Worm (Caenorhabditis elegans) whole organism, L4 larva: ENCODE data around the gene EEED8.3.

Experiments
- ZK546.5 ChIP-seq, 2 experiments: sonication (generic microtip); optimal IDR thresholded peaks; 2 replicates each; lab custom pipeline; 2017; ENCODE audit warnings: missing biosample characterization in 2 of 2, missing genetic modification characterization in 2 of 2
- ama-1 ChIP-seq: fragments of 150-350 bp; optimal IDR thresholded peaks from 2 replicates; lab custom pipeline; 2014; ENCODE audit warnings: inconsistent platforms, mixed read lengths
- ceh-20 ChIP-seq: fragments of 200-800 bp; sonication (Bioruptor generic); IDR thresholded peaks from 2 replicates; pipeline ENCODE4 v1.3.6; 2022; ENCODE audit warnings: missing genetic modification reagents, missing genetic modification characterization, missing compliant biosample characterization
- dpl-1 ChIP-seq: fragments of 150-350 bp; optimal IDR thresholded peaks from 2 replicates; lab custom pipeline; 2014; ENCODE audit warnings: missing biosample characterization, missing genetic modification reagents, missing genetic modification characterization
- egl-27 ChIP-seq: sonication (generic microtip); optimal IDR thresholded peaks from 3 replicates; lab custom pipeline; 2017; ENCODE audit warnings: missing biosample characterization, missing genetic modification reagents, missing genetic modification characterization

ce11 chrII:5426054-5426453 lies 12.0 kb downstream of the EEED8.3 start:
- TF ChIP-seq ceh-20 (no peak), ama-1 (no peak), ZK546.5 (tag; optimal IDR thresholded peaks at IDR 0.05; lab: Kevin White, UChicago) (no peak), egl-27 (tag; lab: Kevin White, UChicago) (no peak), dpl-1 (GFP tag; lab: Kevin White, UChicago) (peak; percentile 16)
